Fruit fly (Drosophila melanogaster) whole organism, embryonic: ENCODE data around the gene CG31827.

ENCODE experiments used
- Abd-B ChIP-seq: fragments of 200-800 bp; sonication (Bioruptor generic); optimal IDR thresholded peaks from 2 replicates; lab custom pipeline; 2018; ENCODE audit warnings: missing biosample characterization, mild to moderate bottlenecking, missing genetic modification characterization, moderate library complexity
- Aef1 ChIP-seq: fragments of 200-800 bp; sonication (Bioruptor generic); IDR thresholded peaks from 3 replicates; pipeline ENCODE4 v1.3.6; 2022; ENCODE audit warnings: missing biosample characterization, missing genetic modification characterization
- Asciz ChIP-seq: fragments of 200-800 bp; sonication (Bioruptor generic); optimal IDR thresholded peaks from 2 replicates; lab custom pipeline; 2017; ENCODE audit warnings: missing biosample characterization, mild to moderate bottlenecking, missing genetic modification characterization, missing genetic modification reagents
- CG10543 ChIP-seq: fragments of 200-800 bp; sonication (Bioruptor generic); optimal IDR thresholded peaks from 3 replicates; lab custom pipeline; 2017; ENCODE audit warnings: missing biosample characterization, mild to moderate bottlenecking, missing genetic modification characterization, moderate library complexity
- CG10654 ChIP-seq: fragments of 200-800 bp; sonication (Bioruptor generic); optimal IDR thresholded peaks from 2 replicates; lab custom pipeline; 2016; ENCODE audit warnings: missing biosample characterization, missing genetic modification characterization
- CG10959 ChIP-seq: fragments of 200-800 bp; sonication (Bioruptor generic); IDR thresholded peaks from 2 replicates; pipeline ENCODE4 v1.3.6; 2022; ENCODE audit warnings: missing biosample characterization, missing genetic modification characterization
- CG10979 ChIP-seq: fragments of 200-800 bp; sonication (Bioruptor generic); optimal IDR thresholded peaks from 2 replicates; lab custom pipeline; 2018; ENCODE audit warnings: missing biosample characterization, mild to moderate bottlenecking, missing genetic modification characterization, moderate library complexity
- CG11695 ChIP-seq: fragments of 200-800 bp; sonication (Bioruptor generic); IDR thresholded peaks from 3 replicates; pipeline ENCODE4 v1.3.6; 2022; ENCODE audit warnings: missing biosample characterization, missing genetic modification characterization
- CG12659 ChIP-seq: fragments of 200-800 bp; sonication (Bioruptor generic); optimal IDR thresholded peaks from 3 replicates; lab custom pipeline; 2017; ENCODE audit warnings: mild to moderate bottlenecking, missing biosample characterization, missing genetic modification reagents, missing genetic modification characterization
- CG14667 ChIP-seq: fragments of 200-800 bp; sonication (Bioruptor generic); IDR thresholded peaks from 2 replicates; pipeline ENCODE4 v1.3.6; 2022; ENCODE audit warnings: missing biosample characterization, missing genetic modification characterization
- CG15073 ChIP-seq: fragments of 200-800 bp; sonication (Bioruptor generic); optimal IDR thresholded peaks from 2 replicates; lab custom pipeline; 2016; ENCODE audit warnings: missing biosample characterization, missing genetic modification characterization
- CG15269 ChIP-seq: fragments of 200-800 bp; sonication (Bioruptor generic); optimal IDR thresholded peaks from 2 replicates; lab custom pipeline; 2018; ENCODE audit warnings: missing biosample characterization, mild to moderate bottlenecking, missing genetic modification characterization, moderate library complexity
- CG1529 ChIP-seq: fragments of 200-800 bp; sonication (Bioruptor generic); optimal IDR thresholded peaks from 3 replicates; lab custom pipeline; 2018; ENCODE audit warnings: missing biosample characterization, missing genetic modification characterization
- CG15601 ChIP-seq: fragments of 200-800 bp; sonication (Bioruptor generic); optimal IDR thresholded peaks from 3 replicates; lab custom pipeline; 2019; ENCODE audit warnings: missing biosample characterization, mild to moderate bottlenecking, missing genetic modification characterization, moderate library complexity
- CG17829 ChIP-seq: fragments of 200-800 bp; optimal IDR thresholded peaks from 2 replicates; lab custom pipeline; 2019; ENCODE audit warnings: missing biosample characterization, mild to moderate bottlenecking, missing genetic modification characterization, moderate library complexity
- CG2129 ChIP-seq: fragments of 200-800 bp; sonication (Bioruptor generic); IDR thresholded peaks from 2 replicates; pipeline ENCODE4 v1.3.6; 2022; ENCODE audit warnings: missing biosample characterization, missing genetic modification characterization; ENCODE audit not compliant: partially characterized antibody
- CG30020 ChIP-seq: fragments of 200-800 bp; optimal IDR thresholded peaks from 2 replicates; lab custom pipeline; 2019; ENCODE audit warnings: missing biosample characterization, mild to moderate bottlenecking, missing genetic modification characterization, moderate library complexity
- CG3407 ChIP-seq: fragments of 200-800 bp; sonication (Bioruptor generic); optimal IDR thresholded peaks from 2 replicates; lab custom pipeline; 2018; ENCODE audit warnings: missing biosample characterization, mild to moderate bottlenecking, missing genetic modification characterization
- CG4707 ChIP-seq: fragments of 200-800 bp; sonication (Bioruptor generic); optimal IDR thresholded peaks from 2 replicates; lab custom pipeline; 2018; ENCODE audit warnings: missing biosample characterization, mild to moderate bottlenecking, missing genetic modification characterization, moderate library complexity
- CG7987 ChIP-seq: fragments of 200-800 bp; sonication (Bioruptor generic); optimal IDR thresholded peaks from 2 replicates; lab custom pipeline; 2018; ENCODE audit warnings: missing biosample characterization, mild to moderate bottlenecking, missing genetic modification characterization, moderate library complexity
- CG8281 ChIP-seq: fragments of 200-800 bp; sonication (Bioruptor generic); optimal IDR thresholded peaks from 2 replicates; lab custom pipeline; 2018; ENCODE audit warnings: missing biosample characterization, mild to moderate bottlenecking, missing genetic modification characterization, moderate library complexity
- Doc3 ChIP-seq: fragments of 200-800 bp; sonication (Bioruptor generic); IDR thresholded peaks from 3 replicates; pipeline ENCODE4 v1.3.6; 2022; ENCODE audit warnings: missing biosample characterization, missing genetic modification characterization; ENCODE audit not compliant: partially characterized antibody
- E2f2 ChIP-seq: fragments of 200-800 bp; sonication (Bioruptor generic); IDR thresholded peaks from 2 replicates; pipeline ENCODE4 v1.3.6; 2022; ENCODE audit warnings: missing biosample characterization, missing genetic modification characterization
- Fer1 ChIP-seq: fragments of 200-800 bp; sonication (Bioruptor generic); optimal IDR thresholded peaks from 2 replicates; lab custom pipeline; 2017; ENCODE audit warnings: missing biosample characterization, mild to moderate bottlenecking, missing genetic modification characterization
- Hr3 ChIP-seq: fragments of 200-800 bp; sonication (Bioruptor generic); optimal IDR thresholded peaks from 3 replicates; lab custom pipeline; 2016; ENCODE audit warnings: missing biosample characterization, missing genetic modification characterization
- Med ChIP-seq: fragments of 200-800 bp; sonication (Bioruptor generic); peaks from one replicate; lab custom pipeline; 2016; ENCODE audit warnings: missing biosample characterization, missing genetic modification characterization, mild to moderate bottlenecking, inconsistent platforms, moderate library complexity
- Meics ChIP-seq: fragments of 200-800 bp; sonication (Bioruptor generic); optimal IDR thresholded peaks from 2 replicates; lab custom pipeline; 2017; ENCODE audit warnings: missing biosample characterization, mild to moderate bottlenecking, missing genetic modification characterization
- Mes4 ChIP-seq: fragments of 200-800 bp; sonication (Bioruptor generic); optimal IDR thresholded peaks from 2 replicates; lab custom pipeline; 2016; ENCODE audit warnings: missing biosample characterization, missing genetic modification characterization
- Nf-YC ChIP-seq: fragments of 200-800 bp; optimal IDR thresholded peaks from 3 replicates; lab custom pipeline; 2019; ENCODE audit warnings: missing biosample characterization, mild to moderate bottlenecking, missing genetic modification characterization, moderate library complexity
- Opbp ChIP-seq: fragments of 200-800 bp; sonication (Bioruptor generic); IDR thresholded peaks from 3 replicates; pipeline ENCODE4 v1.3.6; 2022; ENCODE audit warnings: missing biosample characterization, missing genetic modification characterization; ENCODE audit not compliant: partially characterized antibody
- Optix ChIP-seq: fragments of 200-800 bp; sonication (Bioruptor generic); IDR thresholded peaks from 3 replicates; pipeline ENCODE4 v1.3.6; 2022; ENCODE audit warnings: missing biosample characterization, missing genetic modification characterization
- Spps ChIP-seq: fragments of 200-800 bp; sonication (Bioruptor generic); optimal IDR thresholded peaks from 2 replicates; lab custom pipeline; 2018; ENCODE audit warnings: missing biosample characterization, mild to moderate bottlenecking, missing genetic modification characterization
- aop ChIP-seq: fragments of 200-800 bp; sonication (Bioruptor generic); IDR thresholded peaks from 2 replicates; pipeline ENCODE4 v1.3.6; 2022; ENCODE audit warnings: missing biosample characterization, missing genetic modification characterization
- bab2 ChIP-seq: fragments of 200-800 bp; sonication (Bioruptor generic); optimal IDR thresholded peaks from 2 replicates; lab custom pipeline; 2016; ENCODE audit warnings: missing biosample characterization, missing genetic modification characterization
- danr ChIP-seq: fragments of 200-800 bp; sonication (Bioruptor generic); IDR thresholded peaks from 2 replicates; pipeline ENCODE4 v1.3.6; 2022; ENCODE audit warnings: missing biosample characterization, missing genetic modification characterization
- dm ChIP-seq: fragments of 200-800 bp; sonication (Bioruptor generic); optimal IDR thresholded peaks from 3 replicates; lab custom pipeline; 2016; ENCODE audit warnings: missing biosample characterization, missing genetic modification characterization
- fd102C ChIP-seq: fragments of 200-800 bp; sonication (Bioruptor generic); optimal IDR thresholded peaks from 2 replicates; lab custom pipeline; 2018; ENCODE audit warnings: missing biosample characterization, mild to moderate bottlenecking, missing genetic modification characterization, moderate library complexity
- ind ChIP-seq: fragments of 200-800 bp; sonication (Bioruptor generic); optimal IDR thresholded peaks from 3 replicates; lab custom pipeline; 2016; ENCODE audit warnings: missing biosample characterization, missing genetic modification characterization
- lola ChIP-seq, 3 experiments: fragments of >200 bp in 2 of 3; fragments of 200-800 bp in 1 of 3; sonication (Bioruptor generic) in 1 of 3; optimal IDR thresholded peaks; 2 replicates each; lab custom pipeline; 2017 to 2019; ENCODE audit warnings: missing biosample characterization in 3 of 3, missing genetic modification characterization in 3 of 3, mild to moderate bottlenecking in 1 of 3, moderate library complexity in 1 of 3
- psq ChIP-seq: fragments of 200-800 bp; sonication (Bioruptor generic); optimal IDR thresholded peaks from 2 replicates; lab custom pipeline; 2017; ENCODE audit warnings: missing biosample characterization, missing genetic modification characterization
- pzg ChIP-seq: fragments of 200-800 bp; sonication (Bioruptor generic); optimal IDR thresholded peaks from 3 replicates; lab custom pipeline; 2018; ENCODE audit warnings: missing biosample characterization, mild to moderate bottlenecking, missing genetic modification characterization, moderate library complexity
- sens ChIP-seq: fragments of 200-800 bp; sonication (Bioruptor generic); peaks from one replicate; lab custom pipeline; 2016; ENCODE audit warnings: missing biosample characterization, missing genetic modification characterization
- sens-2 ChIP-seq: fragments of 200-800 bp; sonication (Bioruptor generic); IDR thresholded peaks from 2 replicates; pipeline ENCODE4 v1.3.6; 2022; ENCODE audit warnings: missing biosample characterization, missing genetic modification characterization
- sna ChIP-seq: fragments of 200-800 bp; sonication (Bioruptor generic); IDR thresholded peaks from 2 replicates; pipeline ENCODE4 v1.3.6; 2022; ENCODE audit warnings: missing biosample characterization, missing genetic modification characterization; ENCODE audit not compliant: partially characterized antibody
- stwl ChIP-seq: fragments of 200-800 bp; sonication (Bioruptor generic); optimal IDR thresholded peaks from 3 replicates; lab custom pipeline; 2018; ENCODE audit warnings: missing biosample characterization, mild to moderate bottlenecking, missing genetic modification characterization, moderate library complexity
- tgo ChIP-seq: fragments of 200-800 bp; sonication (Bioruptor generic); IDR thresholded peaks from 3 replicates; pipeline ENCODE4 v1.3.6; 2022; ENCODE audit warnings: missing biosample characterization, missing genetic modification characterization
- twi ChIP-seq: fragments of 200-800 bp; optimal IDR thresholded peaks from 2 replicates; lab custom pipeline; 2019; ENCODE audit warnings: missing biosample characterization, mild to moderate bottlenecking, missing genetic modification characterization, moderate library complexity
- zf30C ChIP-seq: fragments of 200-800 bp; sonication (Bioruptor generic); optimal IDR thresholded peaks from 3 replicates; lab custom pipeline; 2018; ENCODE audit warnings: missing biosample characterization, mild to moderate bottlenecking, missing genetic modification characterization

The CG31827 gene

DNA sequence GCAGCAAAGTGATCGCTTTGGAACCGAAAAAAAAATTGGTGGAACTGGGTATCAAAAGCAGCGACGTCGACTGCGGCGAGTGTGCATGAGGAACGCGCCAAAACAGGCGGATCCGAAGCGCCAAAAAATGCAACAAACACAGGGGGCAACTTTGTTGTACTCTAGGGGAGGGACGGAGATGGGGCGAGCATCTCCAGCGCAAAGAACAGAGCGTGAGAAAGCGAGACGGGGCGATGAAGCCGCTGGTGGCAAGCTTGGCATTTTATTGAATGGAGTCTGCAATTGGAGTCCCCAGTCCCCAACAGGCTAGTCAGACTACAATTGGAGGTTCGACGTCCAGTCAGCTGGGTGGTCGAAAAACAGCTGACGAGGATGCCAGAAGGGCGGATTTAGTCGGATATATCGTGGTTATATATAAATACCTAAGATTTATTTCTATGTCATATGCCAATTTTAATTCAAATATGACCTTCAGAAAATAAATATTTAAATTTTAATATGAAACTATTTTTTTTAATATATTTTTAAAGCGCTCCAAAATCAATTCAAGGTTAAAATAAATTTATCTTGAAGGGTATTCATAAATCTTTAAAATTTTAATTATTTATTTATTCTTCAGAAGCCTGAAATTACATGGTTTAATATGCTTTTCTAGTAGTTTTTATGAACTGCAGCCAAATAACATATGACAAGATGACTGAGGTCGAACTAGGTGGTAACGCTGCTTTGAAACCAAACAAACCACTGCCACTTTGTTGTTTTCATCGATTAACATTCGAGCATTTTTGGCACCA is 41.8 kb downstream of the CG31827 start (continued):
- no peak for TF ChIP-seq zf30C
- peak; percentile 48 for TF ChIP-seq CG15073 (GFP tag; lab: Kevin White, UChicago)
- peak; percentile 85 for TF ChIP-seq tgo (GFP tag; lab: Robert Waterston, UW)
- peak; percentile 18 for TF ChIP-seq Mes4 (GFP tag; lab: Kevin White, UChicago)
- TF ChIP-seq ind (GFP tag; lab: Kevin White, UChicago) = peak; percentile 87
- TF ChIP-seq CG10979 (tag; lab: Kevin White, UChicago) = peak; percentile 94
- peak; percentile 72; the same call in 2 of the 3 replicates for TF ChIP-seq Optix (GFP tag; lab: Robert Waterston, UW)
- no peak for TF ChIP-seq sna (GFP tag; lab: Robert Waterston, UW)
- peak; percentile 90 for TF ChIP-seq sens
- TF ChIP-seq CG10654 (GFP tag; lab: Kevin White, UChicago) = peak; percentile 81
- TF ChIP-seq CG3407 (GFP tag; lab: Kevin White, UChicago) = peak; percentile 79
- TF ChIP-seq CG10543 (GFP tag; lab: Kevin White, UChicago) = peak; percentile 94
- peak; percentile 73 for TF ChIP-seq CG14667 (GFP tag; lab: Robert Waterston, UW)
- TF ChIP-seq CG15269 = peak; percentile 94
- TF ChIP-seq Aef1 (GFP tag; lab: Robert Waterston, UW) = peak; percentile 65; the same call in 2 of the 3 replicates
- peak; percentile 40 for TF ChIP-seq stwl (tag; lab: Kevin White, UChicago)
- peak; percentile 91 for TF ChIP-seq Hr3 (GFP tag; lab: Kevin White, UChicago)
- peak; percentile 88 for TF ChIP-seq Spps (tag; lab: Kevin White, UChicago)
- TF ChIP-seq Asciz (GFP tag; lab: Kevin White, UChicago) = no peak
- TF ChIP-seq aop (GFP tag; lab: Robert Waterston, UW) = peak; percentile 51; the same call in 1 of the 2 replicates
- no peak for TF ChIP-seq sens-2
- TF ChIP-seq CG10959 (GFP tag; lab: Robert Waterston, UW) = peak; percentile 77
- TF ChIP-seq Doc3 (GFP tag; lab: Robert Waterston, UW) = no peak
- TF ChIP-seq CG17829 (tag; lab: Kevin White, UChicago) = peak; percentile 96
- TF ChIP-seq dm (GFP tag; lab: Kevin White, UChicago) = no peak
- peak; percentile 61; the same call in 1 of the 2 replicates for TF ChIP-seq danr
- no peak for TF ChIP-seq fd102C (GFP tag; lab: Kevin White, UChicago)
- peak; percentile 94 for TF ChIP-seq CG15601 (tag; lab: Kevin White, UChicago)
- TF ChIP-seq Fer1 (GFP tag; lab: Kevin White, UChicago) = peak; percentile 85
- TF ChIP-seq E2f2 (GFP tag; lab: Robert Waterston, UW) = peak; percentile 54; the same call in 1 of the 2 replicates
- TF ChIP-seq CG1529 = peak; percentile 84
- peak; percentile 91 for TF ChIP-seq Abd-B
- TF ChIP-seq CG4707 = no peak
- peak; percentile 89 for TF ChIP-seq CG11695 (GFP tag; lab: Robert Waterston, UW)
- TF ChIP-seq Nf-YC (tag; lab: Kevin White, UChicago) = peak; percentile 88
- peak; percentile 96 for TF ChIP-seq CG12659 (GFP tag; lab: Kevin White, UChicago)
- TF ChIP-seq lola (GFP tag; optimal IDR thresholded peaks at IDR 0.05; lab: Kevin White, UChicago) = peak in 1 of 3 experiments; percentile 98
- no peak for TF ChIP-seq Opbp (GFP tag; lab: Robert Waterston, UW)
- peak; percentile 94 for TF ChIP-seq twi (tag; lab: Kevin White, UChicago)
- TF ChIP-seq CG7987 (GFP tag; lab: Kevin White, UChicago) = peak; percentile 22
- no peak for TF ChIP-seq pzg (GFP tag; lab: Kevin White, UChicago)
- TF ChIP-seq bab2 (GFP tag; lab: Kevin White, UChicago) = peak; percentile 22
- peak; percentile 84 for TF ChIP-seq CG30020
- no peak for TF ChIP-seq CG2129 (GFP tag; lab: Robert Waterston, UW)
- peak; percentile 80 for TF ChIP-seq CG8281 (tag; lab: Kevin White, UChicago)
- TF ChIP-seq Meics (GFP tag; lab: Kevin White, UChicago) = peak; percentile 94
- TF ChIP-seq Med = peak; percentile 59
- peak; percentile 40 for TF ChIP-seq psq (GFP tag; lab: Kevin White, UChicago)
